Worm (Caenorhabditis elegans): ENCODE results near the gene Y47D3A.32.
A peak's percentile ranks its signal among the peaks of the same experiment; 100 is the strongest.
"Not testable (repeated sequence)": the region's sequence is repeated elsewhere in the genome, so short reads cannot be mapped to it uniquely, and the experiment has no call there.

Gene Y47D3A.32

ce11 chrIII:11207825-11208224 is 44.4 kb upstream of the Y47D3A.32 start:
- TF ChIP-seq nhr-85 (tag) (no peak), efl-1 (optimal IDR thresholded peaks at IDR 0.05) (no peak), efl-1 (GFP tag; optimal IDR thresholded peaks at IDR 0.05 in 1 of 2) (peak in 1 of 2 experiments; percentile 49)

- TF ChIP-seq sox-4 (tag; optimal IDR thresholded peaks at IDR 0.05) (no peak), efl-1 (optimal IDR thresholded peaks at IDR 0.05) (peak in 1 of 2 experiments; percentile 4), efl-1 (GFP tag; optimal IDR thresholded peaks at IDR 0.05 in 1 of 2) (no peak)
Measured at ce11 chrIII:11208371-11208770, 43.8 kb upstream of the Y47D3A.32 start.

ce11 chrIII:11218150-11218841 is 33.9 kb upstream of the Y47D3A.32 start, which contains the start of the genes tbx-34 and wht-8:
tbx-34 (minus strand) TSS chrIII:11218250.
wht-8 (plus strand) TSS chrIII:11218791.
- TF ChIP-seq egl-13 (tag; optimal IDR thresholded peaks at IDR 0.05) = no peak
- no peak for TF ChIP-seq unc-130 (tag; optimal IDR thresholded peaks at IDR 0.05)
- no peak for TF ChIP-seq fkh-10 (GFP tag; optimal IDR thresholded peaks at IDR 0.05)
- no peak for TF ChIP-seq unc-30 (tag; optimal IDR thresholded peaks at IDR 0.05)
- no peak for TF ChIP-seq xbp-1 (tag; optimal IDR thresholded peaks at IDR 0.05)
- no peak for TF ChIP-seq elt-3 (tag; optimal IDR thresholded peaks at IDR 0.05)
- no peak for TF ChIP-seq F16B12.6 (tag; optimal IDR thresholded peaks at IDR 0.05)
- no peak for TF ChIP-seq fos-1 (tag; optimal IDR thresholded peaks at IDR 0.05)
- no peak for TF ChIP-seq fkh-4 (tag; optimal IDR thresholded peaks at IDR 0.05; ENCODE audit: borderline replicate concordance)
- no peak for TF ChIP-seq nhr-77 (tag; optimal IDR thresholded peaks at IDR 0.05)
- no peak for TF ChIP-seq mef-2 (tag; optimal IDR thresholded peaks at IDR 0.05)
- no peak for TF ChIP-seq rnt-1 (tag; optimal IDR thresholded peaks at IDR 0.05)
- TF ChIP-seq ces-1 (GFP tag; optimal IDR thresholded peaks at IDR 0.05) = no peak
- no peak for TF ChIP-seq dpl-1 (GFP tag; optimal IDR thresholded peaks at IDR 0.05)
- no peak for TF ChIP-seq ceh-82 (tag; optimal IDR thresholded peaks at IDR 0.05)
- no peak for TF ChIP-seq sptf-1 (tag; optimal IDR thresholded peaks at IDR 0.05)

- no peak for TF ChIP-seq nhr-11 (tag; optimal IDR thresholded peaks at IDR 0.05)
- TF ChIP-seq fkh-4 (tag; optimal IDR thresholded peaks at IDR 0.05; ENCODE audit: borderline replicate concordance) = no peak
- no peak for TF ChIP-seq efl-1 (optimal IDR thresholded peaks at IDR 0.05)
- TF ChIP-seq efl-1 (GFP tag; optimal IDR thresholded peaks at IDR 0.05 in 1 of 2) = no peak
- no peak for TF ChIP-seq zip-4 (GFP tag; optimal IDR thresholded peaks at IDR 0.05)
- no peak for TF ChIP-seq ztf-11 (tag; optimal IDR thresholded peaks at IDR 0.05)
- TF ChIP-seq zag-1 (tag; optimal IDR thresholded peaks at IDR 0.05) = no peak
- TF ChIP-seq F16B12.6 (tag; optimal IDR thresholded peaks at IDR 0.05) = no peak
- TF ChIP-seq mdl-1 (tag; optimal IDR thresholded peaks at IDR 0.05) = no peak
- no peak for TF ChIP-seq C34B4.2 (tag; optimal IDR thresholded peaks at IDR 0.05)
- TF ChIP-seq nhr-90 (tag; optimal IDR thresholded peaks at IDR 0.05; ENCODE audit: poor library complexity) = no peak
- no peak for TF ChIP-seq tlp-1 (tag; optimal IDR thresholded peaks at IDR 0.05)
- TF ChIP-seq hlh-17 (GFP tag; optimal IDR thresholded peaks at IDR 0.05; ENCODE audit: borderline replicate concordance) = no peak
Measured at ce11 chrIII:11221583-11222191, 30.5 kb upstream of the Y47D3A.32 start.

ce11 chrIII:11224006-11224405 is 28.2 kb upstream of the Y47D3A.32 start, which contains the start of gene Y47D3A.13:
Y47D3A.13 (minus strand) TSS chrIII:11224106.
- TF ChIP-seq egl-27 (tag; optimal IDR thresholded peaks at IDR 0.05); tbx-2 (tag; optimal IDR thresholded peaks at IDR 0.05); fkh-10 (GFP tag; optimal IDR thresholded peaks at IDR 0.05): not testable (repeated sequence)
